Worm (Caenorhabditis elegans) whole organism, L3 larva: ENCODE data around the gene ztf-18.

Experiments used
- R02D3.7 ChIP-seq: fragments of 150-350 bp; optimal IDR thresholded peaks from 2 replicates; lab custom pipeline; 2014; ENCODE audit warnings: missing biosample characterization, missing genetic modification characterization
- ama-1 ChIP-seq: fragments of 150-350 bp; optimal IDR thresholded peaks from 2 replicates; lab custom pipeline; 2018
- ceh-16 ChIP-seq: sonication (generic microtip); optimal IDR thresholded peaks from 2 replicates; lab custom pipeline; 2017; ENCODE audit warnings: missing biosample characterization, missing genetic modification characterization
- ceh-82 ChIP-seq: fragments of 150-350 bp; optimal IDR thresholded peaks from 2 replicates; lab custom pipeline; 2014; ENCODE audit warnings: missing biosample characterization, missing genetic modification characterization
- ceh-9 ChIP-seq: sonication (generic microtip); optimal IDR thresholded peaks from 2 replicates; lab custom pipeline; 2018; ENCODE audit warnings: missing biosample characterization, missing genetic modification characterization
- daf-12 ChIP-seq: fragments of 150-350 bp; optimal IDR thresholded peaks from 2 replicates; lab custom pipeline; 2014; ENCODE audit warnings: missing biosample characterization, missing genetic modification reagents, missing genetic modification characterization
- egl-27 ChIP-seq: sonication (generic microtip); optimal IDR thresholded peaks from 4 replicates; lab custom pipeline; 2017; ENCODE audit warnings: missing biosample characterization, missing genetic modification reagents, missing genetic modification characterization
- egl-5 ChIP-seq: fragments of 150-350 bp; optimal IDR thresholded peaks from 2 replicates; lab custom pipeline; 2017; ENCODE audit warnings: missing biosample characterization, missing genetic modification reagents, missing genetic modification characterization, inconsistent platforms
- elt-1 ChIP-seq: fragments of 150-350 bp; optimal IDR thresholded peaks from 2 replicates; lab custom pipeline; 2014; ENCODE audit warnings: missing biosample characterization, missing genetic modification characterization
- elt-2 ChIP-seq: sonication (generic microtip); optimal IDR thresholded peaks from 2 replicates; lab custom pipeline; 2016; ENCODE audit warnings: missing genetic modification reagents, mild to moderate bottlenecking, missing genetic modification characterization, missing compliant biosample characterization
- elt-3 ChIP-seq, 3 experiments: fragments of 150-350 bp in 1 of 3; sonication (generic microtip) in 2 of 3; optimal IDR thresholded peaks; 2 replicates in 2 of 3; 4 replicates in 1 of 3; lab custom pipeline; 2014 to 2017; ENCODE audit warnings: missing biosample characterization in 3 of 3, missing genetic modification characterization in 3 of 3
- eor-1 ChIP-seq, 2 experiments: fragments of 150-350 bp; optimal IDR thresholded peaks; 2 replicates each; lab custom pipeline; 2014 to 2018; ENCODE audit warnings: missing biosample characterization in 2 of 2, missing genetic modification characterization in 2 of 2
- fos-1 ChIP-seq: fragments of 150-350 bp; optimal IDR thresholded peaks from 2 replicates; lab custom pipeline; 2014; ENCODE audit warnings: missing biosample characterization, missing genetic modification characterization
- hmg-11 ChIP-seq: sonication (generic microtip); optimal IDR thresholded peaks from 2 replicates; lab custom pipeline; 2016; ENCODE audit warnings: missing genetic modification characterization, missing compliant biosample characterization
- jun-1 ChIP-seq: fragments of 150-350 bp; optimal IDR thresholded peaks from 2 replicates; lab custom pipeline; 2014; ENCODE audit warnings: missing biosample characterization, missing genetic modification reagents, missing genetic modification characterization
- lin-15B ChIP-seq: fragments of 150-350 bp; optimal IDR thresholded peaks from 2 replicates; lab custom pipeline; 2014; ENCODE audit warnings: missing biosample characterization, missing genetic modification characterization
- lin-39 ChIP-seq: fragments of 150-350 bp; optimal IDR thresholded peaks from 2 replicates; lab custom pipeline; 2018; ENCODE audit warnings: missing biosample characterization, missing genetic modification reagents, missing genetic modification characterization
- lsy-12 ChIP-seq: sonication (generic microtip); optimal IDR thresholded peaks from 2 replicates; lab custom pipeline; 2016; ENCODE audit warnings: mild to moderate bottlenecking, missing genetic modification characterization, missing compliant biosample characterization
- mml-1 ChIP-seq: fragments of 150-350 bp; sonication (generic microtip); optimal IDR thresholded peaks from 3 replicates; lab custom pipeline; 2014; ENCODE audit warnings: missing biosample characterization, missing genetic modification characterization
- nfya-1 ChIP-seq: sonication (generic microtip); optimal IDR thresholded peaks from 2 replicates; lab custom pipeline; 2017; ENCODE audit warnings: missing genetic modification characterization, mild to moderate bottlenecking, missing compliant biosample characterization, antibody characterized with exemption, moderate library complexity; ENCODE audit not compliant: insufficient read depth
- nhr-23 ChIP-seq: fragments of 150-350 bp; optimal IDR thresholded peaks from 2 replicates; lab custom pipeline; 2014; ENCODE audit warnings: missing biosample characterization, missing genetic modification reagents, missing genetic modification characterization
- nhr-237 ChIP-seq: fragments of 150-350 bp; optimal IDR thresholded peaks from 2 replicates; lab custom pipeline; 2014; ENCODE audit warnings: missing biosample characterization, missing genetic modification characterization
- nhr-77 ChIP-seq: fragments of 150-350 bp; optimal IDR thresholded peaks from 2 replicates; lab custom pipeline; 2014; ENCODE audit warnings: missing biosample characterization, missing genetic modification characterization
- pha-4 ChIP-seq: fragments of 150-350 bp; optimal IDR thresholded peaks from 2 replicates; lab custom pipeline; 2014; ENCODE audit warnings: missing biosample characterization, missing genetic modification reagents, missing genetic modification characterization
- pqm-1 ChIP-seq: fragments of 150-350 bp; optimal IDR thresholded peaks from 2 replicates; lab custom pipeline; 2017; ENCODE audit warnings: missing biosample characterization, missing genetic modification characterization, inconsistent platforms
- sea-2 ChIP-seq: fragments of 150-350 bp; sonication (generic microtip); optimal IDR thresholded peaks from 4 replicates; lab custom pipeline; 2014; ENCODE audit warnings: missing biosample characterization, missing genetic modification reagents, missing genetic modification characterization
- snpc-4 ChIP-seq: fragments of 150-350 bp; optimal IDR thresholded peaks from 2 replicates; lab custom pipeline; 2014; ENCODE audit warnings: missing biosample characterization, missing genetic modification characterization
- tbx-2 ChIP-seq: sonication (generic microtip); optimal IDR thresholded peaks from 2 replicates; lab custom pipeline; 2016; ENCODE audit warnings: mild to moderate bottlenecking, missing genetic modification characterization, missing compliant biosample characterization
- unc-39 ChIP-seq: sonication (generic microtip); optimal IDR thresholded peaks from 4 replicates; lab custom pipeline; 2017; ENCODE audit warnings: missing biosample characterization, missing genetic modification characterization
- unc-62 ChIP-seq: fragments of 150-350 bp; sonication (generic microtip); optimal IDR thresholded peaks from 4 replicates; lab custom pipeline; 2014; ENCODE audit warnings: missing biosample characterization, missing genetic modification reagents, missing genetic modification characterization
- zag-1 ChIP-seq: fragments of 150-350 bp; optimal IDR thresholded peaks from 2 replicates; lab custom pipeline; 2014; ENCODE audit warnings: missing biosample characterization, missing genetic modification characterization
- ztf-11 ChIP-seq: fragments of 150-350 bp; optimal IDR thresholded peaks from 2 replicates; lab custom pipeline; 2014; ENCODE audit warnings: missing biosample characterization, missing genetic modification characterization
- ztf-4 ChIP-seq: fragments of 150-350 bp; optimal IDR thresholded peaks from 2 replicates; lab custom pipeline; 2014; ENCODE audit warnings: missing biosample characterization, missing genetic modification characterization

Gene ztf-18

ce11 chrIII:895525-895924 lies at the start of gene ztf-18, which contains the start of gene F23H11.2:
Gene ztf-18, minus strand, starts transcription at chrIII:895712.
Gene F23H11.2, plus strand, starts transcription at chrIII:895747.
- TF ChIP-seq ztf-4 (tag; lab: Kevin White, UChicago) = no peak
- no peak for TF ChIP-seq tbx-2 (tag; lab: Kevin White, UChicago)
- no peak for TF ChIP-seq elt-1 (tag; lab: Kevin White, UChicago)
- no peak for TF ChIP-seq jun-1
- TF ChIP-seq sea-2 = no peak
- no peak for TF ChIP-seq pqm-1 (tag; lab: Kevin White, UChicago)
- no peak for TF ChIP-seq snpc-4
- TF ChIP-seq lin-15B (tag; lab: Kevin White, UChicago) = no peak
- no peak for TF ChIP-seq egl-5 (tag; lab: Kevin White, UChicago)
- TF ChIP-seq nhr-237 (tag; lab: Kevin White, UChicago) = no peak
- no peak for TF ChIP-seq nhr-77
- TF ChIP-seq zag-1 (tag; lab: Kevin White, UChicago) = no peak
- TF ChIP-seq lsy-12 = no peak

- peak; percentile 71 for TF ChIP-seq elt-2 (tag; lab: Kevin White, UChicago)
These were observed 48.8 kb upstream of the ztf-18 start for ce11 chrIII:944346-944745.

ce11 chrIII:943426-943927 lies 48.0 kb upstream of the ztf-18 start, which contains the start of gene fbxa-59:
Gene fbxa-59, minus strand, starts transcription at chrIII:943476.
- TF ChIP-seq pqm-1 (tag; lab: Kevin White, UChicago) (peak; percentile 44), mml-1 (tag; lab: Kevin White, UChicago) (no peak), ceh-82 (tag; lab: Kevin White, UChicago) (no peak), ceh-16 (tag; lab: Kevin White, UChicago) (no peak), sea-2 (no peak), egl-27 (tag; lab: Kevin White, UChicago) (no peak), eor-1 (tag; optimal IDR thresholded peaks at IDR 0.05; lab: Kevin White, UChicago) (no peak), pha-4 (tag; lab: Kevin White, UChicago) (peak; percentile 72), elt-2 (tag; lab: Kevin White, UChicago) (peak; percentile 86), nfya-1 (tag; lab: Kevin White, UChicago) (no peak), ama-1 (no peak)

- TF ChIP-seq elt-3 (tag; optimal IDR thresholded peaks at IDR 0.05; lab: Kevin White, UChicago) = no peak
- TF ChIP-seq nhr-23 (tag; lab: Kevin White, UChicago) = no peak
- no peak for TF ChIP-seq lin-15B (tag; lab: Kevin White, UChicago)
- no peak for TF ChIP-seq snpc-4
- TF ChIP-seq tbx-2 (tag; lab: Kevin White, UChicago) = no peak
- no peak for TF ChIP-seq daf-12 (tag; lab: Kevin White, UChicago)
- no peak for TF ChIP-seq fos-1
- TF ChIP-seq mml-1 (tag; lab: Kevin White, UChicago) = no peak
- TF ChIP-seq ceh-9 = no peak
- TF ChIP-seq unc-62 (GFP tag; lab: Kevin White, UChicago) = no peak
- no peak for TF ChIP-seq nhr-77
- TF ChIP-seq hmg-11 (tag; lab: Kevin White, UChicago) = no peak
- TF ChIP-seq nfya-1 (tag; lab: Kevin White, UChicago) = no peak
- no peak for TF ChIP-seq lin-39 (tag; lab: Kevin White, UChicago)
- no peak for TF ChIP-seq pha-4 (tag; lab: Kevin White, UChicago)
- no peak for TF ChIP-seq ceh-82 (tag; lab: Kevin White, UChicago)
- no peak for TF ChIP-seq pqm-1 (tag; lab: Kevin White, UChicago)
- TF ChIP-seq egl-5 (tag; lab: Kevin White, UChicago) = no peak
- TF ChIP-seq R02D3.7 (tag; lab: Kevin White, UChicago) = no peak
- no peak for TF ChIP-seq jun-1
These were observed 46.4 kb upstream of the ztf-18 start for ce11 chrIII:941958-942357.

ce11 chrIII:938569-938968 lies 43.1 kb upstream of the ztf-18 start, which contains the start of gene fbxa-22:
Gene fbxa-22, plus strand, starts transcription at chrIII:938869.
- TF ChIP-seq ztf-11 (tag; lab: Kevin White, UChicago) (no peak), unc-39 (tag; lab: Kevin White, UChicago) (no peak), pqm-1 (tag; lab: Kevin White, UChicago) (no peak), sea-2 (no peak), lin-39 (tag; lab: Kevin White, UChicago) (no peak), zag-1 (tag; lab: Kevin White, UChicago) (no peak)
